Worm (Caenorhabditis elegans): ENCODE data around the gene T07G12.5.

- TF ChIP-seq zip-8 (tag; optimal IDR thresholded peaks at IDR 0.05) (no peak), ztf-11 (tag; optimal IDR thresholded peaks at IDR 0.05) (no peak)
These were observed 44.5 kb downstream of the T07G12.5 start for ce11 chrIV:10500481-10500880.
